Fruit fly (Drosophila melanogaster): Measurements from ENCODE around the gene Myb.
A peak's percentile ranks its signal among the peaks of the same experiment; 100 is the strongest.

The Myb gene

DNA sequence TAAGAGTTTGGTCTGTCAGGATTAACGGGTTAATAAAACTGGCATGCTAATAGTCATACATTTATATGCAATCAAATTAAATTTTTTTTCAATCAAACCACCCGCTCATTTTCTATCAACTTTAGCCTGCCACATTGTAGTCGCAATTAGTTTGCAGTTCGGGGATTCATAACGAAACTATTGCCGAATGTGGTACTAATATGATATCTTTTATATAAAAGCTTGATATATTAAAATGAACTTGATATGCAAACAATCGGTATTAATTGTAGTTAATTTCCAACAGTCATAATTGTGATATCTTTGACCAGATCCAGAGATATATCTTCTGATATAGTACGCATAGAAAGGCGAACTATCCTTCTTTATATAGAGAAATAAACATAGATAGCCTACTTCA, 8.4 kb upstream of the Myb start:
- TF ChIP-seq bowl (GFP tag; IDR thresholded peaks at IDR 0.05) (no peak), Med (GFP tag) (peak; percentile 20), sens (GFP tag) (peak; percentile 61), salm (tag; optimal IDR thresholded peaks at IDR 0.05) (no peak), aop (GFP tag; IDR thresholded peaks at IDR 0.05) (no peak), Side (GFP tag; optimal IDR thresholded peaks at IDR 0.05) (no peak)

DNA sequence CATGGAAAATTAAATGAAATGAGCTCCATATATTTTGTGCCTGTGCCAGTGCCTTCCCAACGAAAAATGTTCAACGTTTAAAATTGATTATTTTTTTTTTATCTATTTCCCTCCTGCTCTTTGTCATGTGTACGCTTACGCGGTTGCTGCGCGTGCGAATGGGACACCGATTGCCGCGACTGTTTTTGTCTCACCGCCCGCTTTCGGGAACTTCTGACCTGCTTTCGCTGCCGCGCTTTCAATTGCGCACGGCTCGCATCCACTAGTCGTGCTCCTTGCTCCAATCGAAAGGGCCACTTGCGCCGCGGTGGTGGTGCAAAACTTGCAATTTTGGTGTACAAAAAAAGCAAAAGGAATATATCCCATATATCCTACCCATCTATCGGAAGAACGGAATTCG, 2.9 kb upstream of the Myb start:
- TF ChIP-seq Bgb (GFP tag; IDR thresholded peaks at IDR 0.05; ENCODE audit: partially characterized antibody) (peak; percentile 56; the same call in 1 of the 2 replicates), kah (GFP tag; optimal IDR thresholded peaks at IDR 0.05) (peak; percentile 49), tna (GFP tag; IDR thresholded peaks at IDR 0.05; ENCODE audit: partially characterized antibody) (0 out of 2 replicates have a peak, but pooled peaks have one; percentile 23), CG10321 (GFP tag; IDR thresholded peaks at IDR 0.05) (peak; percentile 99), Dref (GFP tag; IDR thresholded peaks at IDR 0.05) (peak; percentile 37; the same call in 1 of the 2 replicates), CG32532 (GFP tag; IDR thresholded peaks at IDR 0.05) (peak; percentile 44), bcd (GFP tag; optimal IDR thresholded peaks at IDR 0.05) (peak; percentile 1), HmgZ (tag; optimal IDR thresholded peaks at IDR 0.05) (peak; percentile 50), grau (tag; optimal IDR thresholded peaks at IDR 0.05) (peak; percentile 3), CG7839 (tag; optimal IDR thresholded peaks at IDR 0.05) (peak; percentile 27), gt (GFP tag; IDR thresholded peaks at IDR 0.05) (no peak), MTF-1 (GFP tag; optimal IDR thresholded peaks at IDR 0.05; ENCODE audit: borderline replicate concordance) (peak; percentile 81), Atf6 (GFP tag; IDR thresholded peaks at IDR 0.05) (peak; percentile 45; the same call in 1 of the 2 replicates), D19A (tag; optimal IDR thresholded peaks at IDR 0.05) (peak; percentile 1), pan (optimal IDR thresholded peaks at IDR 0.05) (no peak), pan (GFP tag; optimal IDR thresholded peaks at IDR 0.05 in 1 of 2, IDR thresholded peaks at IDR 0.05 in 1 of 2) (peak in 1 of 2 experiments; percentile 69), CG2199 (GFP tag; IDR thresholded peaks at IDR 0.05) (peak; percentile 82), Myb (GFP tag; optimal IDR thresholded peaks at IDR 0.05) (peak; percentile 27), amos (GFP tag; IDR thresholded peaks at IDR 0.05; ENCODE audit: partially characterized antibody) (peak; percentile 49; the same call in 1 of the 2 replicates), YL-1 (GFP tag; optimal IDR thresholded peaks at IDR 0.05) (peak; percentile 95), pho (GFP tag; optimal IDR thresholded peaks at IDR 0.05) (peak; percentile 19), CG34376 (GFP tag; optimal IDR thresholded peaks at IDR 0.05) (peak; percentile 70), mirr (GFP tag; optimal IDR thresholded peaks at IDR 0.05) (peak; percentile 20), rib (GFP tag; IDR thresholded peaks at IDR 0.05) (peak; percentile 53; the same call in 1 of the 2 replicates), row (GFP tag; IDR thresholded peaks at IDR 0.05) (peak; percentile 43; the same call in 2 of the 3 replicates), CoRest (tag; optimal IDR thresholded peaks at IDR 0.05) (peak; percentile 16), CG17612 (GFP tag; IDR thresholded peaks at IDR 0.05) (no peak), CG16813 (GFP tag; IDR thresholded peaks at IDR 0.05; ENCODE audit: partially characterized antibody) (0 out of 3 replicates have a peak, but pooled peaks have one; percentile 14), CG6791 (GFP tag; IDR thresholded peaks at IDR 0.05; ENCODE audit: partially characterized antibody) (0 out of 3 replicates have a peak, but pooled peaks have one; percentile 27), hbn (GFP tag; IDR thresholded peaks at IDR 0.05; ENCODE audit: partially characterized antibody) (0 out of 2 replicates have a peak, but pooled peaks have one; percentile 21), CG15696 (tag; optimal IDR thresholded peaks at IDR 0.05) (no peak), BtbVII (GFP tag; optimal IDR thresholded peaks at IDR 0.05) (peak; percentile 30), CG4282 (GFP tag; optimal IDR thresholded peaks at IDR 0.05) (peak; percentile 33), nmo (GFP tag; optimal IDR thresholded peaks at IDR 0.05) (peak; percentile 33), CG18262 (tag; optimal IDR thresholded peaks at IDR 0.05) (peak; percentile 8), ato (GFP tag; IDR thresholded peaks at IDR 0.05; ENCODE audit: partially characterized antibody) (peak; percentile 41; the same call in 1 of the 2 replicates), CG8944 (GFP tag; optimal IDR thresholded peaks at IDR 0.05) (no peak), Dad (GFP tag; optimal IDR thresholded peaks at IDR 0.05) (peak; percentile 16), CG18011 (GFP tag; optimal IDR thresholded peaks at IDR 0.05) (no peak), Dbx (GFP tag; IDR thresholded peaks at IDR 0.05) (0 out of 3 replicates have a peak, but pooled peaks have one; percentile 22), Lim3 (GFP tag; IDR thresholded peaks at IDR 0.05) (no peak), ewg (GFP tag; optimal IDR thresholded peaks at IDR 0.05) (peak; percentile 66)
